Worm (Caenorhabditis elegans) whole organism, mixed stage, embryonic: ENCODE results near the gene hlh-14.

Experiments used
- M03D4.4 ChIP-seq: sonication (generic microtip); optimal IDR thresholded peaks from 2 replicates; lab custom pipeline; 2017; ENCODE audit warnings: mild to moderate bottlenecking, missing genetic modification characterization, missing compliant biosample characterization
- ceh-39 ChIP-seq: fragments of 150-350 bp; optimal IDR thresholded peaks from 2 replicates; lab custom pipeline; 2014; ENCODE audit warnings: missing biosample characterization, missing genetic modification characterization
- ceh-43 ChIP-seq: fragments of 200-800 bp; sonication (Bioruptor generic); optimal IDR thresholded peaks from 2 replicates; lab custom pipeline; 2018; ENCODE audit warnings: mild to moderate bottlenecking, missing genetic modification characterization, moderate library complexity, missing compliant biosample characterization
- ceh-83 ChIP-seq: fragments of 200-800 bp; sonication (Bioruptor generic); optimal IDR thresholded peaks from 2 replicates; lab custom pipeline; 2018; ENCODE audit warnings: mild to moderate bottlenecking, missing genetic modification characterization, missing compliant biosample characterization
- ces-1 ChIP-seq: fragments of 150-350 bp; optimal IDR thresholded peaks from 2 replicates; lab custom pipeline; 2014; ENCODE audit warnings: missing biosample characterization, missing genetic modification reagents, missing genetic modification characterization
- drap-1 ChIP-seq: fragments of 200-800 bp; sonication (Bioruptor generic); optimal IDR thresholded peaks from 3 replicates; lab custom pipeline; 2018; ENCODE audit warnings: mild to moderate bottlenecking, missing genetic modification characterization, missing compliant biosample characterization
- elt-1 ChIP-seq: sonication (generic microtip); optimal IDR thresholded peaks from 2 replicates; lab custom pipeline; 2017; ENCODE audit warnings: missing genetic modification characterization, mild to moderate bottlenecking, missing compliant biosample characterization, antibody characterized with exemption, moderate library complexity, borderline replicate concordance; ENCODE audit not compliant: insufficient read depth
- elt-3 ChIP-seq: fragments of 150-350 bp; optimal IDR thresholded peaks from 2 replicates; lab custom pipeline; 2014; ENCODE audit warnings: missing biosample characterization, missing genetic modification characterization
- hlh-1 ChIP-seq: fragments of 150-350 bp; optimal IDR thresholded peaks from 2 replicates; lab custom pipeline; 2014; ENCODE audit warnings: missing biosample characterization, missing genetic modification reagents, missing genetic modification characterization
- lin-13 ChIP-seq: fragments of 150-350 bp; optimal IDR thresholded peaks from 2 replicates; lab custom pipeline; 2014; ENCODE audit warnings: missing biosample characterization, missing genetic modification characterization
- lin-32 ChIP-seq: fragments of 200-800 bp; sonication (Bioruptor generic); optimal IDR thresholded peaks from 2 replicates; lab custom pipeline; 2018; ENCODE audit warnings: mild to moderate bottlenecking, missing genetic modification characterization, missing compliant biosample characterization
- lsy-2 ChIP-seq: fragments of 150-350 bp; optimal IDR thresholded peaks from 2 replicates; lab custom pipeline; 2014; ENCODE audit warnings: missing biosample characterization, missing genetic modification characterization
- mep-1 ChIP-seq: fragments of 150-350 bp; optimal IDR thresholded peaks from 2 replicates; lab custom pipeline; 2017; ENCODE audit warnings: missing biosample characterization, missing genetic modification reagents, missing genetic modification characterization, inconsistent platforms
- mls-2 ChIP-seq: sonication (generic microtip); optimal IDR thresholded peaks from 2 replicates; lab custom pipeline; 2016; ENCODE audit warnings: mild to moderate bottlenecking, missing genetic modification characterization, moderate library complexity, missing compliant biosample characterization
- nhr-12 ChIP-seq: fragments of 150-350 bp; optimal IDR thresholded peaks from 2 replicates; lab custom pipeline; 2014; ENCODE audit warnings: missing biosample characterization, missing genetic modification characterization
- nhr-237 ChIP-seq: fragments of 150-350 bp; optimal IDR thresholded peaks from 2 replicates; lab custom pipeline; 2014; ENCODE audit warnings: missing biosample characterization, missing genetic modification characterization
- nhr-28 ChIP-seq: fragments of 150-350 bp; optimal IDR thresholded peaks from 2 replicates; lab custom pipeline; 2014; ENCODE audit warnings: missing biosample characterization, missing genetic modification characterization
- nhr-76 ChIP-seq: sonication (generic microtip); optimal IDR thresholded peaks from 2 replicates; lab custom pipeline; 2017; ENCODE audit warnings: missing biosample characterization, missing genetic modification characterization
- pha-4 ChIP-seq: fragments of 150-350 bp; optimal IDR thresholded peaks from 2 replicates; lab custom pipeline; 2018; ENCODE audit warnings: missing biosample characterization, missing genetic modification reagents, missing genetic modification characterization
- sem-2 ChIP-seq: fragments of 200-800 bp; sonication (Bioruptor generic); optimal IDR thresholded peaks from 2 replicates; lab custom pipeline; 2018; ENCODE audit warnings: mild to moderate bottlenecking, missing genetic modification characterization, missing compliant biosample characterization
- snpc-4 ChIP-seq: fragments of 150-350 bp; optimal IDR thresholded peaks from 2 replicates; lab custom pipeline; 2014; ENCODE audit warnings: missing biosample characterization, missing genetic modification characterization
- sptf-1 ChIP-seq: sonication (generic microtip); optimal IDR thresholded peaks from 2 replicates; lab custom pipeline; 2017; ENCODE audit warnings: mild to moderate bottlenecking, missing genetic modification characterization, moderate library complexity, missing compliant biosample characterization
- tbx-8 ChIP-seq: fragments of 200-800 bp; sonication (Bioruptor generic); optimal IDR thresholded peaks from 2 replicates; lab custom pipeline; 2018; ENCODE audit warnings: mild to moderate bottlenecking, missing genetic modification characterization, moderate library complexity, missing compliant biosample characterization
- unc-120 ChIP-seq: sonication (generic microtip); optimal IDR thresholded peaks from 2 replicates; lab custom pipeline; 2017; ENCODE audit warnings: missing genetic modification characterization, missing compliant biosample characterization; ENCODE audit not compliant: poor library complexity, severe bottlenecking
- unc-39 ChIP-seq: fragments of 150-350 bp; optimal IDR thresholded peaks from 2 replicates; lab custom pipeline; 2014; ENCODE audit warnings: missing biosample characterization, missing genetic modification characterization
- unc-62 ChIP-seq: fragments of 150-350 bp; optimal IDR thresholded peaks from 2 replicates; lab custom pipeline; 2014; ENCODE audit warnings: missing biosample characterization, missing genetic modification reagents, missing genetic modification characterization

The hlh-14 gene

ce11 chrII:5715745-5716357 is 22.8 kb downstream of the hlh-14 start, which contains the start of the genes C18A3.10 and C18A3.3:
TSS of gene C18A3.10 (minus strand) at chrII:5715845.
TSS of gene C18A3.3 (plus strand) at chrII:5716307.
- TF ChIP-seq drap-1 (GFP tag; lab: Kevin White, UChicago) (no peak), unc-39 (no peak), lin-32 (GFP tag; lab: Kevin White, UChicago) (no peak), mls-2 (tag; lab: Kevin White, UChicago) (no peak), nhr-12 (no peak), tbx-8 (GFP tag; lab: Kevin White, UChicago) (no peak), nhr-28 (tag; lab: Kevin White, UChicago) (no peak), nhr-76 (tag; lab: Kevin White, UChicago) (no peak), hlh-1 (tag; lab: Kevin White, UChicago) (no peak), nhr-237 (tag; lab: Kevin White, UChicago) (no peak), ceh-83 (GFP tag; lab: Kevin White, UChicago) (no peak), ceh-39 (tag; lab: Kevin White, UChicago) (no peak), sptf-1 (tag; lab: Kevin White, UChicago) (no peak), unc-62 (GFP tag; lab: Kevin White, UChicago) (no peak), lsy-2 (tag; lab: Kevin White, UChicago) (no peak), ceh-43 (GFP tag; lab: Kevin White, UChicago) (no peak), ces-1 (GFP tag; lab: Kevin White, UChicago) (no peak), M03D4.4 (no peak), pha-4 (tag; lab: Kevin White, UChicago) (no peak), elt-1 (tag; lab: Kevin White, UChicago) (no peak)
- TF ChIP-seq, all 35 proteins: peak for 0

ce11 chrII:5714807-5715206 is 23.9 kb downstream of the hlh-14 start, which contains the start of the genes tiar-1 and lelo-4:
TSS of gene tiar-1 (minus strand) at chrII:5714823.
TSS of gene lelo-4 (plus strand) at chrII:5714924.
- TF ChIP-seq mls-2 (tag; lab: Kevin White, UChicago) = peak; percentile 57
- peak; percentile 47 for TF ChIP-seq ceh-39 (tag; lab: Kevin White, UChicago)
- TF ChIP-seq sptf-1 (tag; lab: Kevin White, UChicago) = peak; percentile 35
- peak; percentile 77 for TF ChIP-seq mep-1
- TF ChIP-seq lsy-2 (tag; lab: Kevin White, UChicago) = peak; percentile 74
- TF ChIP-seq unc-39 = no peak
- TF ChIP-seq sem-2 (GFP tag; lab: Kevin White, UChicago) = no peak
- no peak for TF ChIP-seq lin-32 (GFP tag; lab: Kevin White, UChicago)
- peak; percentile 7 for TF ChIP-seq M03D4.4
- peak; percentile 45 for TF ChIP-seq pha-4 (tag; lab: Kevin White, UChicago)
- TF ChIP-seq lin-13 = peak; percentile 53
- TF ChIP-seq hlh-1 (tag; lab: Kevin White, UChicago) = peak; percentile 46
- TF ChIP-seq nhr-237 (tag; lab: Kevin White, UChicago) = peak; percentile 49
- TF ChIP-seq, all 35 proteins: peak for 10

- TF ChIP-seq sem-2 (GFP tag; lab: Kevin White, UChicago) (no peak), nhr-237 (tag; lab: Kevin White, UChicago) (no peak), hlh-1 (tag; lab: Kevin White, UChicago) (no peak), elt-3 (tag; lab: Kevin White, UChicago) (peak; percentile 23), snpc-4 (no peak), pha-4 (tag; lab: Kevin White, UChicago) (no peak)
Observed at ce11 chrII:5712126-5712525, 26.6 kb downstream of the hlh-14 start.

- no peak for TF ChIP-seq lin-13
- TF ChIP-seq nhr-76 (tag; lab: Kevin White, UChicago) = no peak
Observed at ce11 chrII:5710835-5711234, 27.9 kb downstream of the hlh-14 start.

- no peak for TF ChIP-seq unc-120 (tag; lab: Kevin White, UChicago)
- TF ChIP-seq mls-2 (tag; lab: Kevin White, UChicago) = no peak
- peak; percentile 89 for TF ChIP-seq ces-1 (GFP tag; lab: Kevin White, UChicago)
Observed at ce11 chrII:5708154-5708553, 30.5 kb downstream of the hlh-14 start.

- TF ChIP-seq nhr-237 (tag; lab: Kevin White, UChicago) = no peak
- no peak for TF ChIP-seq nhr-76 (tag; lab: Kevin White, UChicago)
- no peak for TF ChIP-seq nhr-12
- no peak for TF ChIP-seq sptf-1 (tag; lab: Kevin White, UChicago)
- no peak for TF ChIP-seq ceh-43 (GFP tag; lab: Kevin White, UChicago)
- no peak for TF ChIP-seq tbx-8 (GFP tag; lab: Kevin White, UChicago)
- TF ChIP-seq unc-62 (GFP tag; lab: Kevin White, UChicago) = no peak
- no peak for TF ChIP-seq lin-13
- TF ChIP-seq unc-39 = no peak
- TF ChIP-seq ceh-39 (tag; lab: Kevin White, UChicago) = no peak
- TF ChIP-seq sem-2 (GFP tag; lab: Kevin White, UChicago) = no peak
- TF ChIP-seq, all 35 proteins: peak for 0
Observed at ce11 chrII:5707532-5707931, 31.2 kb downstream of the hlh-14 start, which contains the start of gene osta-2. TSS of gene osta-2 (plus strand) at chrII:5707691.
